Worm (Caenorhabditis elegans): Measurements from ENCODE around the gene enri-2.

DNA sequence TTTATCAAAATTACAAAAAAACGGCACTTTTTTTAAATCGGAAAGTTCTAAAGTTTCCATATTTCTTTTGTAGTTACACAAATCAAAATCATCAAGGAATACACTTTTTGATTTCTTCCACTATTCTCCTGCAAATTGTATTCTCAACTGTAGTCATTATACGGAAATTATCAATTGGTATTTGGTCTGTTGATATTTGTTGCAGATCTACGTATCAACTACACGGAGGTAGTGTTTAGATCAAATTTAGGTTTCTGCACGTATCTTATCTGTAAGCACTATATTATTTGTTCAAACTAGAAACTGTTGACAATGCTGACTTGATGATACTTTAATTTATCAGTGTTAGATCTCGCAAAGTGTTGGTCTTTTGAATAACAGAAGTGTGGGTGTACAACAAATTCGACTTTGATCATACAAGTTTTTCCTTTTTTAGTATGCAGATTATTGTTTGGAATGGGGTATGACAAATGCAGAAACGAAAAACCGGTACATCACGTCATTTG lies 22.7 kb downstream of the enri-2 start:
- TF ChIP-seq mep-1 (tag; optimal IDR thresholded peaks at IDR 0.05) (no peak), hlh-11 (tag; optimal IDR thresholded peaks at IDR 0.05) (no peak), hlh-30 (tag; optimal IDR thresholded peaks at IDR 0.05; ENCODE audit: insufficient read depth) (no peak), nhr-11 (tag; optimal IDR thresholded peaks at IDR 0.05) (no peak), lsy-2 (tag; optimal IDR thresholded peaks at IDR 0.05) (no peak), unc-39 (tag; optimal IDR thresholded peaks at IDR 0.05) (no peak), daf-12 (tag; optimal IDR thresholded peaks at IDR 0.05) (no peak), F26F4.8 (GFP tag; conservative IDR thresholded peaks at IDR 0.05) (no peak), dmd-9 (GFP tag; IDR thresholded peaks at IDR 0.05) (no peak), ZK546.5 (tag; optimal IDR thresholded peaks at IDR 0.05) (no peak), lin-13 (GFP tag; optimal IDR thresholded peaks at IDR 0.05) (no peak), Y75B8A.6 (GFP tag; IDR thresholded peaks at IDR 0.05) (no peak), nhr-10 (tag; optimal IDR thresholded peaks at IDR 0.05) (no peak)

Data from whole organism, L4 larva.